Worm (Caenorhabditis elegans) whole organism, mixed stage, embryonic: ENCODE results near the gene nhr-170.
"Not testable (repeated sequence)": the region's sequence is repeated elsewhere in the genome, so short reads cannot be mapped to it uniquely, and the experiment has no call there.

Experiments
- M03D4.4 ChIP-seq: sonication (generic microtip); optimal IDR thresholded peaks from 2 replicates; lab custom pipeline; 2017; ENCODE audit warnings: mild to moderate bottlenecking, missing genetic modification characterization, missing compliant biosample characterization
- bed-3 ChIP-seq: fragments of 200-800 bp; sonication (Bioruptor generic); optimal IDR thresholded peaks from 3 replicates; lab custom pipeline; 2018; ENCODE audit warnings: mild to moderate bottlenecking, missing genetic modification characterization, moderate library complexity, missing compliant biosample characterization
- blmp-1 ChIP-seq: fragments of 150-350 bp; optimal IDR thresholded peaks from 2 replicates; lab custom pipeline; 2014; ENCODE audit warnings: missing biosample characterization, missing genetic modification characterization
- ceh-43 ChIP-seq: fragments of 200-800 bp; sonication (Bioruptor generic); optimal IDR thresholded peaks from 2 replicates; lab custom pipeline; 2018; ENCODE audit warnings: mild to moderate bottlenecking, missing genetic modification characterization, moderate library complexity, missing compliant biosample characterization
- ces-1 ChIP-seq: fragments of 150-350 bp; optimal IDR thresholded peaks from 2 replicates; lab custom pipeline; 2014; ENCODE audit warnings: missing biosample characterization, missing genetic modification reagents, missing genetic modification characterization
- cnd-1 ChIP-seq: fragments of 200-800 bp; sonication (Bioruptor generic); optimal IDR thresholded peaks from 2 replicates; lab custom pipeline; 2018; ENCODE audit warnings: mild to moderate bottlenecking, missing genetic modification characterization, missing compliant biosample characterization
- drap-1 ChIP-seq: fragments of 200-800 bp; sonication (Bioruptor generic); optimal IDR thresholded peaks from 3 replicates; lab custom pipeline; 2018; ENCODE audit warnings: mild to moderate bottlenecking, missing genetic modification characterization, missing compliant biosample characterization
- elt-1 ChIP-seq: sonication (generic microtip); optimal IDR thresholded peaks from 2 replicates; lab custom pipeline; 2017; ENCODE audit warnings: missing genetic modification characterization, mild to moderate bottlenecking, missing compliant biosample characterization, antibody characterized with exemption, moderate library complexity, borderline replicate concordance; ENCODE audit not compliant: insufficient read depth
- elt-3 ChIP-seq: fragments of 150-350 bp; optimal IDR thresholded peaks from 2 replicates; lab custom pipeline; 2014; ENCODE audit warnings: missing biosample characterization, missing genetic modification characterization
- flh-1 ChIP-seq: fragments of 200-800 bp; sonication (Bioruptor generic); optimal IDR thresholded peaks from 2 replicates; lab custom pipeline; 2018; ENCODE audit warnings: mild to moderate bottlenecking, missing genetic modification characterization, moderate library complexity, missing compliant biosample characterization
- ham-2 ChIP-seq: fragments of 200-800 bp; sonication (Bioruptor generic); optimal IDR thresholded peaks from 2 replicates; lab custom pipeline; 2018; ENCODE audit warnings: mild to moderate bottlenecking, missing genetic modification characterization, missing compliant biosample characterization
- hlh-1 ChIP-seq: fragments of 150-350 bp; optimal IDR thresholded peaks from 2 replicates; lab custom pipeline; 2014; ENCODE audit warnings: missing biosample characterization, missing genetic modification reagents, missing genetic modification characterization
- lin-13 ChIP-seq: fragments of 150-350 bp; optimal IDR thresholded peaks from 2 replicates; lab custom pipeline; 2014; ENCODE audit warnings: missing biosample characterization, missing genetic modification characterization
- lin-32 ChIP-seq: fragments of 200-800 bp; sonication (Bioruptor generic); optimal IDR thresholded peaks from 2 replicates; lab custom pipeline; 2018; ENCODE audit warnings: mild to moderate bottlenecking, missing genetic modification characterization, missing compliant biosample characterization
- lsy-2 ChIP-seq: fragments of 150-350 bp; optimal IDR thresholded peaks from 2 replicates; lab custom pipeline; 2014; ENCODE audit warnings: missing biosample characterization, missing genetic modification characterization
- mab-5 ChIP-seq: fragments of 150-350 bp; optimal IDR thresholded peaks from 2 replicates; lab custom pipeline; 2014; ENCODE audit warnings: missing biosample characterization, missing genetic modification characterization
- mep-1 ChIP-seq: fragments of 150-350 bp; optimal IDR thresholded peaks from 2 replicates; lab custom pipeline; 2017; ENCODE audit warnings: missing biosample characterization, missing genetic modification reagents, missing genetic modification characterization, inconsistent platforms
- mls-2 ChIP-seq: sonication (generic microtip); optimal IDR thresholded peaks from 2 replicates; lab custom pipeline; 2016; ENCODE audit warnings: mild to moderate bottlenecking, missing genetic modification characterization, moderate library complexity, missing compliant biosample characterization
- nhr-2 ChIP-seq: fragments of 150-350 bp; optimal IDR thresholded peaks from 2 replicates; lab custom pipeline; 2014; ENCODE audit warnings: missing biosample characterization, missing genetic modification characterization
- nhr-237 ChIP-seq: fragments of 150-350 bp; optimal IDR thresholded peaks from 2 replicates; lab custom pipeline; 2014; ENCODE audit warnings: missing biosample characterization, missing genetic modification characterization
- nhr-28 ChIP-seq: fragments of 150-350 bp; optimal IDR thresholded peaks from 2 replicates; lab custom pipeline; 2014; ENCODE audit warnings: missing biosample characterization, missing genetic modification characterization
- nhr-76 ChIP-seq: sonication (generic microtip); optimal IDR thresholded peaks from 2 replicates; lab custom pipeline; 2017; ENCODE audit warnings: missing biosample characterization, missing genetic modification characterization
- sptf-1 ChIP-seq: sonication (generic microtip); optimal IDR thresholded peaks from 2 replicates; lab custom pipeline; 2017; ENCODE audit warnings: mild to moderate bottlenecking, missing genetic modification characterization, moderate library complexity, missing compliant biosample characterization
- tbx-8 ChIP-seq: fragments of 200-800 bp; sonication (Bioruptor generic); optimal IDR thresholded peaks from 2 replicates; lab custom pipeline; 2018; ENCODE audit warnings: mild to moderate bottlenecking, missing genetic modification characterization, moderate library complexity, missing compliant biosample characterization
- unc-120 ChIP-seq: sonication (generic microtip); optimal IDR thresholded peaks from 2 replicates; lab custom pipeline; 2017; ENCODE audit warnings: missing genetic modification characterization, missing compliant biosample characterization; ENCODE audit not compliant: poor library complexity, severe bottlenecking
- unc-39 ChIP-seq: fragments of 150-350 bp; optimal IDR thresholded peaks from 2 replicates; lab custom pipeline; 2014; ENCODE audit warnings: missing biosample characterization, missing genetic modification characterization
- zip-8 ChIP-seq: fragments of 150-350 bp; optimal IDR thresholded peaks from 2 replicates; lab custom pipeline; 2014; ENCODE audit warnings: missing biosample characterization, missing genetic modification characterization
- ztf-11 ChIP-seq: fragments of 150-350 bp; optimal IDR thresholded peaks from 2 replicates; lab custom pipeline; 2014; ENCODE audit warnings: missing biosample characterization, missing genetic modification characterization

The nhr-170 gene

DNA sequence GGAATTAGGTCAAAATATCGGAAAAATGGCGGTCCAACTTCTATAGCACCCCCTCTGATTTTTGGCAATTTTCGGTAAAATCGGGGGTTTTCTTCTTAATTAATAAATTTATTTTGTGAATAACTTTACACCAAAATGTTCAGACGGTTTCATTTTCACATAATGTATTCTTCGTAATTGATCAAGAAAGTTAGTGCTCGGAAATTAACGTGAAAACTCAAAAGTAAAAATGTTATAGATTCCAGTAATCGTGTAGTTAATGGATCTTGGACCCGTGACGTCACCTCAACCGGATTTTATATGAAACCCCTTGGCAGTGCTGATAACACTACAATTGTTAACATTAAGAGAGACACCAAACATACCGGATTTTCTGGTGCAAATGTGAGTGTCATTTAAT, 38.6 kb downstream of the nhr-170 start, which contains the start of gene F11D11.22:
F11D11.22 (plus strand) TSS at position 301 of the 400 bp plus-strand sequence.
- TF ChIP-seq cnd-1 (tag; lab: Kevin White, UChicago); ces-1; nhr-28: not testable (repeated sequence)

DNA sequence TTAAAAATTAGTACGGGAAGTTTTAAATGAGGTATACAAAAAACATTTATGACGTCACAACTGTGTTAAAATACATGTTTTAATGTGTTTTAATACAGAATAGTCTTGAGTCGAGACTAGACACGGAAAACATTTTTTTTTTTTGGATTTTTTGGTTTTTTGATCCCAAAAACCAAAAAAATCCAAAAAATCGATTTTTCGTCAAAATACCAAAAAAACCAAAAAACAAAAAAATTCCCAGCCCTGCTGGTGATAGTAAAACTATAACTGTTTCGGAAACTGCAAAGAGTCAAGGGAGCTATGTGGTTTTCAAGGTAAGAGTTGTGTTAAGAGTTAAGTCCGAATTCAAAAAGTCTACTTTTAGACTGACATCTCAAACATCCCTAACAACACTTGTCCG, 39.5 kb downstream of the nhr-170 start, which contains the start of gene F11D11.4:
F11D11.4 (plus strand) TSS at position 301 of the 400 bp plus-strand sequence.
- TF ChIP-seq unc-39 (tag; lab: Kevin White, UChicago), result no peak
- TF ChIP-seq lsy-2 (tag; lab: Kevin White, UChicago), result no peak
- TF ChIP-seq blmp-1 (tag; lab: Kevin White, UChicago), result no peak
- no peak for TF ChIP-seq cnd-1 (tag; lab: Kevin White, UChicago)
- TF ChIP-seq mls-2, result no peak
- no peak for TF ChIP-seq sptf-1 (tag; lab: Kevin White, UChicago)
- TF ChIP-seq ces-1, result no peak
- no peak for TF ChIP-seq mab-5 (tag; lab: Kevin White, UChicago)

DNA sequence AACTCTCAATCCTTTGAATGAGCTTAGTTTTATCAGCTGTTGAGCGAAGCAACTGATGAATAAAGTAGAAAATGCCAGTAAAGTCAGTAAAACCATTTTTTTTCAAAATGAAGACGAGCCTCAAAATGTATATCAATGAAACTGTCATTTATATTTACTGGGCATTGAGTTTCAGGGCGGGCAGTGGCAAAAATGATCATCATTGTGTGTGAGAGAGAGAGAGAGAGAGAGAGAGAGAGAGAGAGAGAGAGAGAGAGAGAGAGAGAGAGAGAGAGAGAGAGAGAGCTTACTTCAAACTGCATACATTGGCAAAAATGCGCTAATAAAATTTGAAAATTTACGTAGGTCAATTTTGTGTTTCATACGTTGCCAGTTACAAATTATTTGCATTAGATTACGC, 40.5 kb downstream of the nhr-170 start, which contains the start of gene F11D11.3:
F11D11.3 (minus strand) TSS at position 101 of the 400 bp plus-strand sequence.
- TF ChIP-seq elt-1 (tag; lab: Kevin White, UChicago) (no peak), flh-1 (GFP tag; lab: Kevin White, UChicago) (no peak), hlh-1 (no peak), tbx-8 (GFP tag; lab: Kevin White, UChicago) (no peak), M03D4.4 (tag; lab: Kevin White, UChicago) (no peak), ztf-11 (no peak), ceh-43 (GFP tag; lab: Kevin White, UChicago) (no peak), nhr-2 (tag; lab: Kevin White, UChicago) (no peak), unc-39 (tag; lab: Kevin White, UChicago) (no peak), nhr-28 (no peak), ces-1 (no peak), nhr-76 (no peak), lin-13 (tag; lab: Kevin White, UChicago) (no peak)

DNA sequence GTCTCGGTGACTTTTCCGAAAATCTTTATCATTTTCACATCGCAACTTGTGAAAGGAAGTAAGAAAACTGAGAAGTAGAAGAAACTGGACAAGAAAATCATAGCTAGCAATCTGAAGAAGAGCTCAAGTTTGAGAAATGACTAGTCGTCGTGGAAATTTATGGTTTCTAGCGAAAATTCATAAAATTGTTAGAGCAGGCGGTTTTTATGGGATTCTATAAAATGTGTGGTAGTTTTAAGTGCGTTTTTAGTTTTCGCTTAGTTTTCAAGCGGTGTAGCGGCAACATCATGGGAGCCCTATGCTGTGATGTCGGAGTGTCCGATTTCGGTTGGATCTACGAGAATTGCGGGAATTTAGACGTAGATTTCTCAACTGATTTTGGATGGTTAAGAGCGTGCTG, 46.3 kb downstream of the nhr-170 start, which contains the start of gene clec-254:
clec-254 (minus strand) TSS at position 101 of the 400 bp plus-strand sequence.
- not testable (repeated sequence) for TF ChIP-seq hlh-1; blmp-1 (tag; lab: Kevin White, UChicago); mep-1 (tag; lab: Kevin White, UChicago)

DNA sequence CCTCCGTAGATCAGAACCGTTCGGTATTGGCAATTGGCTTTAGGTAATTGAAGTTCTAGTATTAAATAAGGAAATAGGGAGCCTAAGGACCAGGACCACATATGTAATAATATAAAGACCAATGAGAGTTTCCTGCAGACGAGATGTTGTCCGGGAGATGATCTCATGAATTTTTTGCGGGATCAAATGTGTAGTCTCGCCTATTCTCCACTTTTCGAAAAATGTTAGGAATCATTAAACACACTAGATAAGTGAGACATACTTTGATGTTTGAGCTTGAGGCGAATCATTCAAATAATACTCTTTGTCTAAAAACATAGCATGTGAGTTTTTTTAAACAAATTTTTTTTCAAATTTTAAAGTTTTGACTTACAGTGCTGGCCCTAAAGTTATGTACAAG, 47.6 kb downstream of the nhr-170 start, which contains the start of gene F11D11.6:
F11D11.6 (minus strand) TSS at position 101 of the 400 bp plus-strand sequence.
- TF ChIP-seq unc-39 (tag; lab: Kevin White, UChicago) (no peak), elt-3 (tag; lab: Kevin White, UChicago) (no peak), flh-1 (GFP tag; lab: Kevin White, UChicago) (no peak), hlh-1 (no peak), ces-1 (no peak), zip-8 (tag; lab: Kevin White, UChicago) (no peak), mep-1 (tag; lab: Kevin White, UChicago) (no peak), lin-13 (tag; lab: Kevin White, UChicago) (no peak), lin-32 (no peak), mls-2 (no peak), nhr-2 (tag; lab: Kevin White, UChicago) (no peak), nhr-76 (no peak), tbx-8 (GFP tag; lab: Kevin White, UChicago) (no peak), ham-2 (no peak), unc-120 (tag; lab: Kevin White, UChicago) (no peak), M03D4.4 (tag; lab: Kevin White, UChicago) (no peak), drap-1 (GFP tag; lab: Kevin White, UChicago) (no peak), nhr-28 (no peak)

DNA sequence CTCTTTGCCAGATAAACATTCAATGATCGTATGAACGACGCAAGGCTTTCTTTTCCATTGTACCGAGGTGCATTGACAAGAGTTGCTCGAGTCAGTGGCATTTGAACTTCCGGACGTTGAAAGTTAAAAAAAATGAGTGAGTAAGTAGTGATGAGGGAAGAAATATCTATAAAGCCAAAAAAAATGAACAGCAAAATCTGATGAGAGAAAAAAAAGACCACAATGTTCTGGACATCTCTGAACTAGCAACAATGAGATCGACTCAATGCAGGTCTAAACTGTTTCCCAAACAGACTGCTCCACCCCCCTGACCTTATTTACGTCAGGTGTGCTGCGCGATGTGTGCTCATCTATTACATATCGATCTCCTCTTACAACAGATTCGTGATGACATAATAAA, 50.2 kb downstream of the nhr-170 start, which contains the start of the genes F11D11.21 and F11D11.12:
F11D11.21 (minus strand) TSS at position 101 of the 400 bp plus-strand sequence.
F11D11.12 (minus strand) TSS at position 238 of the 400 bp plus-strand sequence.
- TF ChIP-seq bed-3 (no peak), drap-1 (GFP tag; lab: Kevin White, UChicago) (no peak), nhr-28 (no peak), ham-2 (no peak), elt-3 (tag; lab: Kevin White, UChicago) (no peak), unc-120 (tag; lab: Kevin White, UChicago) (no peak), unc-39 (tag; lab: Kevin White, UChicago) (no peak), hlh-1 (no peak), tbx-8 (GFP tag; lab: Kevin White, UChicago) (no peak), nhr-237 (tag; lab: Kevin White, UChicago) (no peak), lin-32 (no peak)
- TF ChIP-seq, all 35 proteins: peak for 0
